Worm (Caenorhabditis elegans) whole organism, L3 larva: ENCODE results near the gene F58B4.5.
A peak's percentile ranks its signal among the peaks of the same experiment; 100 is the strongest.

ENCODE experiments used
- R02D3.7 ChIP-seq: fragments of 150-350 bp; optimal IDR thresholded peaks from 2 replicates; lab custom pipeline; 2014; ENCODE audit warnings: missing biosample characterization, missing genetic modification characterization
- ZK546.5 ChIP-seq: sonication (generic microtip); optimal IDR thresholded peaks from 2 replicates; lab custom pipeline; 2017; ENCODE audit warnings: missing biosample characterization, missing genetic modification characterization
- ceh-16 ChIP-seq: sonication (generic microtip); optimal IDR thresholded peaks from 2 replicates; lab custom pipeline; 2017; ENCODE audit warnings: missing biosample characterization, missing genetic modification characterization
- ceh-82 ChIP-seq: fragments of 150-350 bp; optimal IDR thresholded peaks from 2 replicates; lab custom pipeline; 2014; ENCODE audit warnings: missing biosample characterization, missing genetic modification characterization
- ceh-9 ChIP-seq: sonication (generic microtip); optimal IDR thresholded peaks from 2 replicates; lab custom pipeline; 2018; ENCODE audit warnings: missing biosample characterization, missing genetic modification characterization
- daf-12 ChIP-seq: fragments of 150-350 bp; optimal IDR thresholded peaks from 2 replicates; lab custom pipeline; 2014; ENCODE audit warnings: missing biosample characterization, missing genetic modification reagents, missing genetic modification characterization
- egl-27 ChIP-seq: sonication (generic microtip); optimal IDR thresholded peaks from 4 replicates; lab custom pipeline; 2017; ENCODE audit warnings: missing biosample characterization, missing genetic modification reagents, missing genetic modification characterization
- elt-1 ChIP-seq: fragments of 150-350 bp; optimal IDR thresholded peaks from 2 replicates; lab custom pipeline; 2014; ENCODE audit warnings: missing biosample characterization, missing genetic modification characterization
- elt-2 ChIP-seq: sonication (generic microtip); optimal IDR thresholded peaks from 2 replicates; lab custom pipeline; 2016; ENCODE audit warnings: missing genetic modification reagents, mild to moderate bottlenecking, missing genetic modification characterization, missing compliant biosample characterization
- elt-3 ChIP-seq, 3 experiments: fragments of 150-350 bp in 1 of 3; sonication (generic microtip) in 2 of 3; optimal IDR thresholded peaks; 2 replicates in 2 of 3; 4 replicates in 1 of 3; lab custom pipeline; 2014 to 2017; ENCODE audit warnings: missing biosample characterization in 3 of 3, missing genetic modification characterization in 3 of 3
- eor-1 ChIP-seq, 2 experiments: fragments of 150-350 bp; optimal IDR thresholded peaks; 2 replicates each; lab custom pipeline; 2014 to 2018; ENCODE audit warnings: missing biosample characterization in 2 of 2, missing genetic modification characterization in 2 of 2
- fkh-10 ChIP-seq: sonication (generic microtip); optimal IDR thresholded peaks from 2 replicates; lab custom pipeline; 2017; ENCODE audit warnings: missing biosample characterization, missing genetic modification reagents, missing genetic modification characterization
- fos-1 ChIP-seq: fragments of 150-350 bp; optimal IDR thresholded peaks from 2 replicates; lab custom pipeline; 2014; ENCODE audit warnings: missing biosample characterization, missing genetic modification characterization
- hmg-11 ChIP-seq: sonication (generic microtip); optimal IDR thresholded peaks from 2 replicates; lab custom pipeline; 2016; ENCODE audit warnings: missing genetic modification characterization, missing compliant biosample characterization
- jun-1 ChIP-seq: fragments of 150-350 bp; optimal IDR thresholded peaks from 2 replicates; lab custom pipeline; 2014; ENCODE audit warnings: missing biosample characterization, missing genetic modification reagents, missing genetic modification characterization
- lin-15B ChIP-seq: fragments of 150-350 bp; optimal IDR thresholded peaks from 2 replicates; lab custom pipeline; 2014; ENCODE audit warnings: missing biosample characterization, missing genetic modification characterization
- lin-39 ChIP-seq: fragments of 150-350 bp; optimal IDR thresholded peaks from 2 replicates; lab custom pipeline; 2018; ENCODE audit warnings: missing biosample characterization, missing genetic modification reagents, missing genetic modification characterization
- lsy-12 ChIP-seq: sonication (generic microtip); optimal IDR thresholded peaks from 2 replicates; lab custom pipeline; 2016; ENCODE audit warnings: mild to moderate bottlenecking, missing genetic modification characterization, missing compliant biosample characterization
- nfya-1 ChIP-seq: sonication (generic microtip); optimal IDR thresholded peaks from 2 replicates; lab custom pipeline; 2017; ENCODE audit warnings: missing genetic modification characterization, mild to moderate bottlenecking, missing compliant biosample characterization, antibody characterized with exemption, moderate library complexity; ENCODE audit not compliant: insufficient read depth
- nhr-11 ChIP-seq: fragments of 150-350 bp; optimal IDR thresholded peaks from 2 replicates; lab custom pipeline; 2014; ENCODE audit warnings: missing biosample characterization, missing genetic modification characterization
- nhr-12 ChIP-seq: fragments of 150-350 bp; optimal IDR thresholded peaks from 2 replicates; lab custom pipeline; 2014; ENCODE audit warnings: missing biosample characterization, missing genetic modification characterization
- nhr-23 ChIP-seq: fragments of 150-350 bp; optimal IDR thresholded peaks from 2 replicates; lab custom pipeline; 2014; ENCODE audit warnings: missing biosample characterization, missing genetic modification reagents, missing genetic modification characterization
- nhr-237 ChIP-seq: fragments of 150-350 bp; optimal IDR thresholded peaks from 2 replicates; lab custom pipeline; 2014; ENCODE audit warnings: missing biosample characterization, missing genetic modification characterization
- nhr-25 ChIP-seq: sonication (generic microtip); optimal IDR thresholded peaks from 2 replicates; lab custom pipeline; 2017; ENCODE audit warnings: missing biosample characterization, missing genetic modification characterization
- nhr-77 ChIP-seq: fragments of 150-350 bp; optimal IDR thresholded peaks from 2 replicates; lab custom pipeline; 2014; ENCODE audit warnings: missing biosample characterization, missing genetic modification characterization
- sea-2 ChIP-seq: fragments of 150-350 bp; sonication (generic microtip); optimal IDR thresholded peaks from 4 replicates; lab custom pipeline; 2014; ENCODE audit warnings: missing biosample characterization, missing genetic modification reagents, missing genetic modification characterization
- skn-1 ChIP-seq: fragments of 150-350 bp; optimal IDR thresholded peaks from 2 replicates; lab custom pipeline; 2014; ENCODE audit warnings: missing biosample characterization, missing genetic modification characterization
- snpc-4 ChIP-seq: fragments of 150-350 bp; optimal IDR thresholded peaks from 2 replicates; lab custom pipeline; 2014; ENCODE audit warnings: missing biosample characterization, missing genetic modification characterization
- unc-62 ChIP-seq: fragments of 150-350 bp; sonication (generic microtip); optimal IDR thresholded peaks from 4 replicates; lab custom pipeline; 2014; ENCODE audit warnings: missing biosample characterization, missing genetic modification reagents, missing genetic modification characterization
- zag-1 ChIP-seq: fragments of 150-350 bp; optimal IDR thresholded peaks from 2 replicates; lab custom pipeline; 2014; ENCODE audit warnings: missing biosample characterization, missing genetic modification characterization

Gene F58B4.5

ce11 chrV:10904795-10905194 is 27.7 kb upstream of the F58B4.5 start:
- TF ChIP-seq nfya-1 (tag; lab: Kevin White, UChicago) (peak; percentile 39), hmg-11 (tag; lab: Kevin White, UChicago) (peak; percentile 48), elt-2 (tag; lab: Kevin White, UChicago) (no peak), lin-39 (tag; lab: Kevin White, UChicago) (peak; percentile 52), fkh-10 (peak; percentile 52)

DNA sequence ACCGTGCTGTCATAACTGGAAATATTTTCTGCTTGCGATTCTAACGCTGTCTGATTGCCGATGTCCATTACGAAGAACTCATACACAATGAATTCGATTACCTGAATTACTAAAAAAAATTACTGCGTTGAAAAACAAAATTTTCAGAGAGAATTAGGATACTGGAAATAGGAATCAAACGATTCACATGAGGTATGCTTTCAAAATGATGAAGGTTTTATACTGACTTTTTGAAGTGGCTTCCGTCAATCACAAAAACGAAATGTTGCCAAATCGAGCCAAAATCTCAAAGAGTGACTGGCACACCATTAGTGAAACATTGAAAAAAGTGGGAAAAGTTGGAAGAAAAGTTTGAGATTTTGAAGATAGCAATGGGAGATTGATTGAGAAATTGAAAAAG is 23.4 kb upstream of the F58B4.5 start, which contains the start of gene zzz-1:
TSS of gene zzz-1 (minus strand) at position 101 of the 400 bp plus-strand sequence.
- TF ChIP-seq nhr-11 (no peak), elt-1 (tag; lab: Kevin White, UChicago) (peak; percentile 86)

DNA sequence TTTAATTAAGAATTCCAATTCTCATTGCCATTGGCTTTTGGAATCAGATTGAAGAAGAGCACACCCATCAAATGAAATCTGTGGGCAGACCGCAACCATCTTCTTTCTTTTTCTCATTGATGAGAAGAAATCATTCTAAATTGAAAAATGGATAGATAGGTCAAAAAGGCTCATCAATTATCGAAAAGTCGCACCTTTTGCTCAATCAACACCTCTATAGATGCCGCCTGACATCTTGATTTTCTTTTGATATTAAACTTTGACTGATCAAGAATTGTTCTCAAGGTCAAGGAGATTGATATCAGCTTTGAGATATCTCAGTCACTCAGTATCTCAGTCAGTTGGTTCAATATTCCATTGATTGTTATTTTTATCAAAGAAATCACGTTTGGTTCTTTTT is 22.5 kb upstream of the F58B4.5 start:
- TF ChIP-seq daf-12 (tag; lab: Kevin White, UChicago) (no peak), lsy-12 (no peak), nhr-77 (no peak), nhr-237 (tag; lab: Kevin White, UChicago) (no peak)

DNA sequence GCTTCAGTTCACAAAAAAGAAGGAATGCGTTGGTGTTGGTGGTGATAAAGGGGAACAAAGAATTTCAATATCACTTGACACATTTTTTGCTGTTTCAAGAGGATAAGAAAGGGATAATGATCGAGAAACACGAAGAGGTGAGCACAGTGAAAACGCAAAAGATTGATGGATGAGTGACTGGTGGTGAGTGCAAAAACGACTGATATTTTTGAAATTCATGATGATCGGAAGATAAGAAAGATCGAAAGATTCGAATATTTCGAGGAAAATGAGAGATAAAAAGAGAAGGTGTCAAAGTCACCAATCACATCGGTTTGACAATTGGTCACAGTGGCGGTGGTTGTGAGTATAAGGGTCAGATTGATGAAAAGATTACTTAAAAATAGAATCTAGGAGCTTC is 16.6 kb upstream of the F58B4.5 start:
- TF ChIP-seq nhr-25 (tag; lab: Kevin White, UChicago) (no peak), hmg-11 (tag; lab: Kevin White, UChicago) (no peak), R02D3.7 (tag; lab: Kevin White, UChicago) (no peak), unc-62 (GFP tag; lab: Kevin White, UChicago) (peak; percentile 82), nhr-11 (no peak), jun-1 (no peak), fos-1 (no peak), nfya-1 (tag; lab: Kevin White, UChicago) (peak; percentile 15), sea-2 (GFP tag; lab: Kevin White, UChicago) (no peak), nhr-12 (tag; lab: Kevin White, UChicago) (no peak), ceh-16 (tag; lab: Kevin White, UChicago) (no peak), zag-1 (tag; lab: Kevin White, UChicago) (no peak), ZK546.5 (tag; lab: Kevin White, UChicago) (no peak), elt-1 (tag; lab: Kevin White, UChicago) (peak; percentile 76), fkh-10 (no peak)

- TF ChIP-seq nhr-12 (tag; lab: Kevin White, UChicago) (no peak), nhr-11 (no peak), elt-2 (tag; lab: Kevin White, UChicago) (no peak), nhr-77 (no peak), eor-1 (tag; optimal IDR thresholded peaks at IDR 0.05; lab: Kevin White, UChicago) (no peak), ceh-82 (tag; lab: Kevin White, UChicago) (no peak), lin-39 (tag; lab: Kevin White, UChicago) (no peak), snpc-4 (no peak), nhr-237 (tag; lab: Kevin White, UChicago) (no peak), egl-27 (no peak), jun-1 (no peak), elt-3 (tag; optimal IDR thresholded peaks at IDR 0.05; lab: Kevin White, UChicago) (no peak)
These were observed 14.1 kb upstream of the F58B4.5 start, which contains the start of gene F58B4.2 for ce11 chrV:10918373-10918772. Gene F58B4.2, minus strand, starts transcription at chrV:10918473.

ce11 chrV:10921747-10922146 is 10.7 kb upstream of the F58B4.5 start, which contains the start of gene nas-31:
Gene nas-31, minus strand, starts transcription at chrV:10921847.
- no peak for TF ChIP-seq ceh-82 (tag; lab: Kevin White, UChicago)
- TF ChIP-seq ceh-9 (tag; lab: Kevin White, UChicago): no peak
- TF ChIP-seq egl-27: no peak
- no peak for TF ChIP-seq nhr-77
- no peak for TF ChIP-seq unc-62 (GFP tag; lab: Kevin White, UChicago)
- no peak for TF ChIP-seq lin-39 (tag; lab: Kevin White, UChicago)
- TF ChIP-seq lin-15B (tag; lab: Kevin White, UChicago): no peak
- no peak for TF ChIP-seq skn-1 (tag; lab: Kevin White, UChicago)
- no peak for TF ChIP-seq nhr-23 (tag; lab: Kevin White, UChicago)
- TF ChIP-seq nfya-1 (tag; lab: Kevin White, UChicago): no peak
- no peak for TF ChIP-seq fkh-10
- no peak for TF ChIP-seq ceh-16 (tag; lab: Kevin White, UChicago)
